Worm (Caenorhabditis elegans) whole organism, midembryonic: ENCODE data around the gene top-3.

Experiments used
- T22C8.4 ChIP-seq: fragments of 200-800 bp; sonication (Bioruptor generic); IDR thresholded peaks from 2 replicates; pipeline ENCODE4 v1.3.6; 2022; ENCODE audit warnings: missing genetic modification characterization, missing compliant biosample characterization
- cog-1 ChIP-seq: sonication (generic microtip); optimal IDR thresholded peaks from 2 replicates; lab custom pipeline; 2016; ENCODE audit warnings: missing genetic modification characterization, missing compliant biosample characterization
- flt-1 ChIP-seq: fragments of 200-800 bp; sonication (Bioruptor generic); IDR thresholded peaks from 2 replicates; pipeline ENCODE4 v1.3.6; 2022; ENCODE audit warnings: missing genetic modification characterization, missing compliant biosample characterization
- med-1 ChIP-seq: sonication (generic microtip); optimal IDR thresholded peaks from 2 replicates; lab custom pipeline; 2017; ENCODE audit warnings: missing genetic modification characterization, mild to moderate bottlenecking, missing compliant biosample characterization, antibody characterized with exemption, missing genetic modification reagents; ENCODE audit not compliant: insufficient read depth
- ref-1 ChIP-seq: fragments of 200-800 bp; sonication (Bioruptor generic); conservative IDR thresholded peaks from 2 replicates; pipeline ENCODE4 v1.3.6; 2022; ENCODE audit warnings: missing genetic modification reagents, missing genetic modification characterization, missing compliant biosample characterization
- tab-1 ChIP-seq: fragments of 200-800 bp; sonication (Bioruptor generic); IDR thresholded peaks from 2 replicates; pipeline ENCODE4 v1.3.6; 2022; ENCODE audit warnings: missing genetic modification characterization, missing compliant biosample characterization
- ztf-29 ChIP-seq: fragments of 200-800 bp; sonication (Bioruptor generic); IDR thresholded peaks from 2 replicates; pipeline ENCODE4 v1.3.6; 2022; ENCODE audit warnings: missing genetic modification reagents, missing genetic modification characterization, missing compliant biosample characterization

ce11 chrIII:11948437-11948836 is 11.5 kb downstream of the top-3 start:
- no peak for TF ChIP-seq tab-1 (GFP tag; lab: Robert Waterston, UW)
- no peak for TF ChIP-seq med-1 (GFP tag; lab: Kevin White, UChicago)
- TF ChIP-seq ztf-29 (GFP tag; lab: Robert Waterston, UW) = no peak
- no peak for TF ChIP-seq flt-1 (GFP tag; lab: Robert Waterston, UW)
- TF ChIP-seq T22C8.4 (GFP tag; lab: Robert Waterston, UW) = no peak
- TF ChIP-seq ref-1 (GFP tag; lab: Robert Waterston, UW) = no peak
- TF ChIP-seq cog-1 = no peak
